Fruit fly (Drosophila melanogaster) whole organism, embryonic: ENCODE results near the gene fit.

ENCODE experiments used
- Abd-B ChIP-seq: fragments of 200-800 bp; sonication (Bioruptor generic); optimal IDR thresholded peaks from 2 replicates; lab custom pipeline; 2018; ENCODE audit warnings: missing biosample characterization, mild to moderate bottlenecking, missing genetic modification characterization, moderate library complexity
- Ada2b ChIP-seq: fragments of 200-800 bp; sonication (Bioruptor generic); IDR thresholded peaks from 2 replicates; pipeline ENCODE4 v1.3.6; 2022; ENCODE audit warnings: missing biosample characterization, missing genetic modification characterization
- Atf-2 ChIP-seq: fragments of 200-800 bp; sonication (Bioruptor generic); optimal IDR thresholded peaks from 2 replicates; lab custom pipeline; 2016; ENCODE audit warnings: missing biosample characterization, missing genetic modification characterization
- B-H2 ChIP-seq: fragments of 200-800 bp; sonication (Bioruptor generic); optimal IDR thresholded peaks from 2 replicates; lab custom pipeline; 2018; ENCODE audit warnings: missing biosample characterization, mild to moderate bottlenecking, missing genetic modification characterization
- Blimp-1 ChIP-seq: fragments of 200-800 bp; sonication (Bioruptor generic); optimal IDR thresholded peaks from 3 replicates; lab custom pipeline; 2018; ENCODE audit warnings: missing biosample characterization, missing genetic modification characterization, mild to moderate bottlenecking, moderate library complexity, missing genetic modification reagents
- CG10366 ChIP-seq: fragments of 200-800 bp; sonication (Bioruptor generic); IDR thresholded peaks from 2 replicates; pipeline ENCODE4 v1.3.6; 2022; ENCODE audit warnings: missing biosample characterization, missing genetic modification characterization
- CG10654 ChIP-seq: fragments of 200-800 bp; sonication (Bioruptor generic); optimal IDR thresholded peaks from 2 replicates; lab custom pipeline; 2016; ENCODE audit warnings: missing biosample characterization, missing genetic modification characterization
- CG12236 ChIP-seq: fragments of 200-800 bp; sonication (Bioruptor generic); optimal IDR thresholded peaks from 2 replicates; lab custom pipeline; 2016; ENCODE audit warnings: missing biosample characterization, missing genetic modification characterization
- CG1603 ChIP-seq: fragments of 200-800 bp; sonication (Bioruptor generic); optimal IDR thresholded peaks from 2 replicates; lab custom pipeline; 2019; ENCODE audit warnings: missing biosample characterization, mild to moderate bottlenecking, missing genetic modification characterization, moderate library complexity
- CG16815 ChIP-seq: fragments of 200-800 bp; sonication (Bioruptor generic); optimal IDR thresholded peaks from 3 replicates; lab custom pipeline; 2017; ENCODE audit warnings: missing biosample characterization, mild to moderate bottlenecking, missing genetic modification characterization
- CG17328 ChIP-seq: fragments of 200-800 bp; sonication (Bioruptor generic); IDR thresholded peaks from 2 replicates; pipeline ENCODE4 v1.3.6; 2022; ENCODE audit warnings: missing biosample characterization, missing genetic modification characterization
- CG17359 ChIP-seq: fragments of 200-800 bp; sonication (Bioruptor generic); optimal IDR thresholded peaks from 3 replicates; lab custom pipeline; 2018; ENCODE audit warnings: missing biosample characterization, mild to moderate bottlenecking, missing genetic modification characterization, moderate library complexity
- CG17612 ChIP-seq: fragments of 200-800 bp; sonication (Bioruptor generic); IDR thresholded peaks from 2 replicates; pipeline ENCODE4 v1.3.6; 2022; ENCODE audit warnings: missing biosample characterization, missing genetic modification characterization
- CG2202 ChIP-seq: fragments of 200-800 bp; sonication (Bioruptor generic); optimal IDR thresholded peaks from 2 replicates; lab custom pipeline; 2018; ENCODE audit warnings: missing biosample characterization, mild to moderate bottlenecking, missing genetic modification characterization
- CG30431 ChIP-seq: fragments of 200-800 bp; sonication (Bioruptor generic); optimal IDR thresholded peaks from 2 replicates; lab custom pipeline; 2017; ENCODE audit warnings: missing biosample characterization, missing genetic modification characterization
- CG32767 ChIP-seq: fragments of 200-800 bp; sonication (Bioruptor generic); IDR thresholded peaks from 2 replicates; pipeline ENCODE4 v1.3.6; 2022; ENCODE audit warnings: missing biosample characterization, missing genetic modification characterization
- CG34224 ChIP-seq: fragments of 200-800 bp; sonication (Bioruptor generic); IDR thresholded peaks from 3 replicates; pipeline ENCODE4 v1.3.6; 2022; ENCODE audit warnings: missing biosample characterization, missing genetic modification characterization; ENCODE audit not compliant: partially characterized antibody
- CG3838 ChIP-seq: fragments of 200-800 bp; sonication (Bioruptor generic); optimal IDR thresholded peaks from 3 replicates; lab custom pipeline; 2016; ENCODE audit warnings: missing biosample characterization, missing genetic modification characterization
- CG6791 ChIP-seq: fragments of 200-800 bp; sonication (Bioruptor generic); IDR thresholded peaks from 3 replicates; pipeline ENCODE4 v1.3.6; 2022; ENCODE audit warnings: missing biosample characterization, missing genetic modification characterization; ENCODE audit not compliant: partially characterized antibody
- CG9437 ChIP-seq: fragments of 200-800 bp; sonication (Bioruptor generic); optimal IDR thresholded peaks from 2 replicates; lab custom pipeline; 2018; ENCODE audit warnings: missing biosample characterization, mild to moderate bottlenecking, missing genetic modification characterization
- Dip2 ChIP-seq: fragments of 200-800 bp; sonication (Bioruptor generic); IDR thresholded peaks from 2 replicates; pipeline ENCODE4 v1.3.6; 2022; ENCODE audit warnings: missing biosample characterization, missing genetic modification characterization
- Doc2 ChIP-seq: fragments of 200-800 bp; sonication (Bioruptor generic); IDR thresholded peaks from 2 replicates; pipeline ENCODE4 v1.3.6; 2022; ENCODE audit warnings: missing biosample characterization, missing genetic modification characterization
- Dref ChIP-seq: fragments of 200-800 bp; sonication (Bioruptor generic); IDR thresholded peaks from 2 replicates; pipeline ENCODE4 v1.3.6; 2022; ENCODE audit warnings: missing biosample characterization, missing genetic modification characterization
- ERR ChIP-seq: fragments of 200-800 bp; sonication (Bioruptor generic); optimal IDR thresholded peaks from 2 replicates; lab custom pipeline; 2016; ENCODE audit warnings: missing biosample characterization, missing genetic modification characterization
- Fer1 ChIP-seq: fragments of 200-800 bp; sonication (Bioruptor generic); optimal IDR thresholded peaks from 2 replicates; lab custom pipeline; 2017; ENCODE audit warnings: missing biosample characterization, mild to moderate bottlenecking, missing genetic modification characterization
- Fer3 ChIP-seq: fragments of 200-800 bp; sonication (Bioruptor generic); optimal IDR thresholded peaks from 2 replicates; lab custom pipeline; 2018; ENCODE audit warnings: missing biosample characterization, mild to moderate bottlenecking, missing genetic modification characterization, moderate library complexity
- Gsc ChIP-seq: fragments of 200-800 bp; sonication (Bioruptor generic); IDR thresholded peaks from 2 replicates; pipeline ENCODE4 v1.3.6; 2022; ENCODE audit warnings: missing biosample characterization, missing genetic modification characterization
- Kr ChIP-seq: fragments of 200-800 bp; sonication (Bioruptor generic); optimal IDR thresholded peaks from 2 replicates; lab custom pipeline; 2017; ENCODE audit warnings: missing biosample characterization, mild to moderate bottlenecking, missing genetic modification characterization
- MBD-R2 ChIP-seq: fragments of 200-800 bp; sonication (Bioruptor generic); IDR thresholded peaks from 2 replicates; pipeline ENCODE4 v1.3.6; 2022; ENCODE audit warnings: missing biosample characterization, missing genetic modification characterization
- Mad ChIP-seq: fragments of 200-800 bp; sonication (Bioruptor generic); optimal IDR thresholded peaks from 2 replicates; lab custom pipeline; 2016; ENCODE audit warnings: missing biosample characterization, missing genetic modification characterization
- NC2β ChIP-seq: fragments of 200-800 bp; sonication (Bioruptor generic); optimal IDR thresholded peaks from 2 replicates; lab custom pipeline; 2016; ENCODE audit warnings: missing biosample characterization, missing genetic modification characterization
- Nf-YA ChIP-seq: fragments of 200-800 bp; sonication (Bioruptor generic); IDR thresholded peaks from 2 replicates; pipeline ENCODE4 v1.3.6; 2022; ENCODE audit warnings: missing biosample characterization, missing genetic modification characterization
- Sox102F ChIP-seq: fragments of 200-800 bp; sonication (Bioruptor generic); optimal IDR thresholded peaks from 2 replicates; lab custom pipeline; 2018; ENCODE audit warnings: missing biosample characterization, mild to moderate bottlenecking, missing genetic modification characterization, moderate library complexity
- Ssrp ChIP-seq: fragments of 200-800 bp; sonication (Bioruptor generic); optimal IDR thresholded peaks from 2 replicates; lab custom pipeline; 2018; ENCODE audit warnings: missing biosample characterization, mild to moderate bottlenecking, missing genetic modification characterization, moderate library complexity
- Stat92E ChIP-seq, 3 experiments: fragments of >200 bp in 2 of 3; fragments of 200-800 bp in 1 of 3; sonication (Bioruptor generic) in 1 of 3; optimal IDR thresholded peaks; 2 replicates each; lab custom pipeline; 2017 to 2019; ENCODE audit warnings: missing biosample characterization in 3 of 3, missing genetic modification characterization in 3 of 3, mild to moderate bottlenecking in 1 of 3, moderate library complexity in 1 of 3
- Xbp1 ChIP-seq: fragments of 200-800 bp; sonication (Bioruptor generic); optimal IDR thresholded peaks from 3 replicates; lab custom pipeline; 2016; ENCODE audit warnings: missing biosample characterization, mild to moderate bottlenecking, missing genetic modification characterization
- ara ChIP-seq: fragments of 200-800 bp; sonication (Bioruptor generic); IDR thresholded peaks from 2 replicates; pipeline ENCODE4 v1.3.6; 2022; ENCODE audit warnings: missing biosample characterization, missing genetic modification characterization
- cato ChIP-seq: fragments of 200-800 bp; sonication (Bioruptor generic); optimal IDR thresholded peaks from 2 replicates; lab custom pipeline; 2016; ENCODE audit warnings: missing biosample characterization, missing genetic modification characterization, borderline replicate concordance
- chif ChIP-seq, 2 experiments: fragments of 200-800 bp; sonication (Bioruptor generic); optimal IDR thresholded peaks; 3 replicates each; lab custom pipeline; 2016; ENCODE audit warnings: missing biosample characterization in 2 of 2, missing genetic modification characterization in 2 of 2
- dm ChIP-seq: fragments of 200-800 bp; sonication (Bioruptor generic); optimal IDR thresholded peaks from 3 replicates; lab custom pipeline; 2016; ENCODE audit warnings: missing biosample characterization, missing genetic modification characterization
- fu2 ChIP-seq: fragments of 200-800 bp; sonication (Bioruptor generic); optimal IDR thresholded peaks from 2 replicates; lab custom pipeline; 2016; ENCODE audit warnings: missing biosample characterization, missing genetic modification characterization
- gce ChIP-seq: fragments of 200-800 bp; sonication (Bioruptor generic); IDR thresholded peaks from 3 replicates; pipeline ENCODE4 v1.3.6; 2022; ENCODE audit warnings: missing biosample characterization, missing genetic modification characterization
- her ChIP-seq: fragments of 200-800 bp; sonication (Bioruptor generic); optimal IDR thresholded peaks from 2 replicates; lab custom pipeline; 2016; ENCODE audit warnings: missing biosample characterization, missing genetic modification characterization
- lbe ChIP-seq: fragments of 200-800 bp; sonication (Bioruptor generic); optimal IDR thresholded peaks from 2 replicates; lab custom pipeline; 2016; ENCODE audit warnings: missing biosample characterization, mild to moderate bottlenecking, missing genetic modification characterization
- pb ChIP-seq: fragments of 200-800 bp; sonication (Bioruptor generic); optimal IDR thresholded peaks from 3 replicates; lab custom pipeline; 2016; ENCODE audit warnings: missing biosample characterization, missing genetic modification characterization
- psq ChIP-seq: fragments of 200-800 bp; sonication (Bioruptor generic); optimal IDR thresholded peaks from 2 replicates; lab custom pipeline; 2017; ENCODE audit warnings: missing biosample characterization, missing genetic modification characterization
- repo ChIP-seq: fragments of 200-800 bp; sonication (Bioruptor generic); optimal IDR thresholded peaks from 2 replicates; lab custom pipeline; 2016; ENCODE audit warnings: missing biosample characterization, missing genetic modification characterization
- scrt ChIP-seq: fragments of 200-800 bp; sonication (Bioruptor generic); optimal IDR thresholded peaks from 2 replicates; lab custom pipeline; 2018; ENCODE audit warnings: missing biosample characterization, mild to moderate bottlenecking, missing genetic modification characterization, moderate library complexity
- shn ChIP-seq: fragments of 200-800 bp; sonication (Bioruptor generic); optimal IDR thresholded peaks from 3 replicates; lab custom pipeline; 2016; ENCODE audit warnings: missing biosample characterization, missing genetic modification characterization
- slbo ChIP-seq: fragments of 200-800 bp; sonication (Bioruptor generic); IDR thresholded peaks from 2 replicates; pipeline ENCODE4 v1.3.6; 2022; ENCODE audit warnings: missing biosample characterization, missing genetic modification characterization
- tio ChIP-seq: fragments of 200-800 bp; sonication (Bioruptor generic); optimal IDR thresholded peaks from 2 replicates; lab custom pipeline; 2017; ENCODE audit warnings: missing biosample characterization, missing genetic modification characterization, inconsistent platforms

fit gene

dm6 chr3R:21848987-21849442, 35.2 kb downstream of the fit start (continued):
- TF ChIP-seq repo (GFP tag; lab: Kevin White, UChicago) (peak; percentile 1), Ada2b (GFP tag; lab: Robert Waterston, UW) (peak; percentile 59), B-H2 (no peak), NC2β (peak; percentile 66), slbo (GFP tag; lab: Robert Waterston, UW) (peak; percentile 37), lbe (GFP tag; lab: Kevin White, UChicago) (peak; percentile 89), tio (GFP tag; lab: Kevin White, UChicago) (peak; percentile 80), CG3838 (GFP tag; lab: Kevin White, UChicago) (no peak), Nf-YA (GFP tag; lab: Robert Waterston, UW) (no peak), psq (GFP tag; lab: Kevin White, UChicago) (no peak), Ssrp (tag; lab: Kevin White, UChicago) (peak; percentile 73), Kr (no peak), CG30431 (GFP tag; lab: Kevin White, UChicago) (peak; percentile 66), Dip2 (GFP tag; lab: Robert Waterston, UW) (no peak), Blimp-1 (GFP tag; lab: Kevin White, UChicago) (peak; percentile 71), CG12236 (GFP tag; lab: Kevin White, UChicago) (peak; percentile 19), CG6791 (GFP tag; lab: Robert Waterston, UW) (no peak), CG1603 (tag; lab: Kevin White, UChicago) (peak; percentile 11), Atf-2 (GFP tag; lab: Kevin White, UChicago) (peak; percentile 51), CG17612 (no peak), CG32767 (no peak), her (GFP tag; lab: Kevin White, UChicago) (peak; percentile 28), scrt (GFP tag; lab: Kevin White, UChicago) (no peak), gce (no peak), CG2202 (tag; lab: Kevin White, UChicago) (no peak), ERR (GFP tag; lab: Kevin White, UChicago) (no peak), CG17359 (peak; percentile 67), CG34224 (GFP tag; lab: Robert Waterston, UW) (no peak), Gsc (GFP tag; lab: Robert Waterston, UW) (no peak), Abd-B (GFP tag; lab: Kevin White, UChicago) (peak; percentile 35), CG10654 (peak; percentile 29), CG10366 (GFP tag; lab: Robert Waterston, UW) (peak; percentile 24; the same call in 1 of the 2 replicates), Fer1 (GFP tag; lab: Kevin White, UChicago) (peak; percentile 57), ara (peak; percentile 60; the same call in 1 of the 2 replicates), Xbp1 (peak; percentile 67), Sox102F (GFP tag; lab: Kevin White, UChicago) (peak; percentile 65), CG16815 (GFP tag; lab: Kevin White, UChicago) (peak; percentile 63), CG9437 (GFP tag; lab: Kevin White, UChicago) (peak; percentile 79), dm (GFP tag; lab: Kevin White, UChicago) (no peak), CG17328 (GFP tag; lab: Robert Waterston, UW) (peak; percentile 32; the same call in 1 of the 2 replicates), Fer3 (tag; lab: Kevin White, UChicago) (peak; percentile 33), cato (peak; percentile 24), Dref (GFP tag; lab: Robert Waterston, UW) (no peak), Doc2 (GFP tag; lab: Robert Waterston, UW) (no peak), MBD-R2 (GFP tag; lab: Robert Waterston, UW) (no peak), chif (GFP tag; optimal IDR thresholded peaks at IDR 0.05; lab: Kevin White, UChicago) (peak; percentile 60 to 68), shn (no peak), fu2 (GFP tag; lab: Kevin White, UChicago) (no peak), pb (GFP tag; lab: Kevin White, UChicago) (peak; percentile 46), Stat92E (GFP tag; optimal IDR thresholded peaks at IDR 0.05; lab: Kevin White, UChicago) (peak in 1 of 3 experiments; percentile 69), Mad (GFP tag; lab: Kevin White, UChicago) (peak; percentile 36)
